Worm (Caenorhabditis elegans): ENCODE data around the gene F36A4.5.

DNA sequence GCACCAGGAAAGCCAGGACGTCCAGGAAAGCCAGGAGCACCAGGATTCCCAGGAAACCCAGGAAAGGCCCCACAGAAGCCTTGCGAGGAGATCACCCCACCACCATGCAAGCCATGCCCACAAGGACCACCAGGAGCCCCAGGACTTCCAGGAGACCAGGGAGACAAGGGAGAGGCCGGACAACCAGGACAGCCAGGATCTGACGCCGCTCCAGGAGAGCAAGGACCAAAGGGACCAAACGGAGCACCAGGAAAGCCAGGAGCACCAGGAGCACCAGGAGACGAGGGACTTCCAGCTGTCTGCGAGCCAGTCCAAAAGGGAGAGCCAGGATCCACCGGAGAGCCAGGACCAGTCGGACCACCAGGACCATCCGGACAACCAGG is 29.3 kb upstream of the F36A4.5 start:
- no peak for TF ChIP-seq dmd-4 (tag; optimal IDR thresholded peaks at IDR 0.05; ENCODE audit: borderline replicate concordance)
- no peak for TF ChIP-seq ama-1 (optimal IDR thresholded peaks at IDR 0.05)
- no peak for TF ChIP-seq pag-3 (tag; optimal IDR thresholded peaks at IDR 0.05; ENCODE audit: borderline replicate concordance)
- TF ChIP-seq sox-4 (tag; optimal IDR thresholded peaks at IDR 0.05): no peak
- no peak for TF ChIP-seq lin-11 (tag; optimal IDR thresholded peaks at IDR 0.05)
- no peak for TF ChIP-seq unc-3 (GFP tag; conservative IDR thresholded peaks at IDR 0.05)
- TF ChIP-seq unc-3 (tag; optimal IDR thresholded peaks at IDR 0.05): no peak
- TF ChIP-seq nhr-11 (tag; optimal IDR thresholded peaks at IDR 0.05): no peak

All from whole organism, late embryonic.